Worm (Caenorhabditis elegans) whole organism, midembryonic: Measurements from ENCODE around the gene ncs-1.

Source experiments
- flt-1 ChIP-seq: fragments of 200-800 bp; sonication (Bioruptor generic); IDR thresholded peaks from 2 replicates; pipeline ENCODE4 v1.3.6; 2022; ENCODE audit warnings: missing genetic modification characterization, missing compliant biosample characterization
- klf-2 ChIP-seq: fragments of 200-800 bp; sonication (Bioruptor generic); conservative IDR thresholded peaks from 2 replicates; pipeline ENCODE4 v1.3.6; 2022; ENCODE audit warnings: missing genetic modification reagents, missing genetic modification characterization, missing compliant biosample characterization
- ztf-29 ChIP-seq: fragments of 200-800 bp; sonication (Bioruptor generic); IDR thresholded peaks from 2 replicates; pipeline ENCODE4 v1.3.6; 2022; ENCODE audit warnings: missing genetic modification reagents, missing genetic modification characterization, missing compliant biosample characterization

ce11 chrX:986463-986862 is 23.4 kb upstream of the ncs-1 start:
- TF ChIP-seq flt-1 (GFP tag; lab: Robert Waterston, UW) (peak; percentile 39; the same call in 1 of the 2 replicates), klf-2 (no peak), ztf-29 (GFP tag; lab: Robert Waterston, UW) (no peak)
